Fruit fly (Drosophila melanogaster) whole organism, embryonic: ENCODE data around the gene nmdyn-D6.

Experiments
- Bdp1 ChIP-seq: fragments of 200-800 bp; sonication (Bioruptor generic); optimal IDR thresholded peaks from 3 replicates; lab custom pipeline; 2016; ENCODE audit warnings: missing biosample characterization, missing genetic modification characterization
- CG10147 ChIP-seq: fragments of 200-800 bp; sonication (Bioruptor generic); optimal IDR thresholded peaks from 2 replicates; lab custom pipeline; 2019; ENCODE audit warnings: missing biosample characterization, mild to moderate bottlenecking, missing genetic modification characterization, moderate library complexity
- CG10959 ChIP-seq: fragments of 200-800 bp; sonication (Bioruptor generic); IDR thresholded peaks from 2 replicates; pipeline ENCODE4 v1.3.6; 2022; ENCODE audit warnings: missing biosample characterization, missing genetic modification characterization
- CG11723 ChIP-seq: fragments of 200-800 bp; sonication (Bioruptor generic); optimal IDR thresholded peaks from 2 replicates; lab custom pipeline; 2017; ENCODE audit warnings: missing biosample characterization, mild to moderate bottlenecking, missing genetic modification characterization
- CG12104 ChIP-seq: fragments of 200-800 bp; sonication (Bioruptor generic); optimal IDR thresholded peaks from 3 replicates; lab custom pipeline; 2016; ENCODE audit warnings: missing biosample characterization, missing genetic modification characterization
- CG12299 ChIP-seq: fragments of 200-800 bp; sonication (Bioruptor generic); optimal IDR thresholded peaks from 2 replicates; lab custom pipeline; 2018; ENCODE audit warnings: missing biosample characterization, mild to moderate bottlenecking, missing genetic modification characterization
- CG13775 ChIP-seq: fragments of 200-800 bp; sonication (Bioruptor generic); optimal IDR thresholded peaks from 3 replicates; lab custom pipeline; 2017; ENCODE audit warnings: missing biosample characterization, mild to moderate bottlenecking, missing genetic modification characterization
- CG14860 ChIP-seq: fragments of 200-800 bp; sonication (Bioruptor generic); IDR thresholded peaks from 3 replicates; pipeline ENCODE4 v1.3.6; 2022; ENCODE audit warnings: missing biosample characterization, missing genetic modification characterization; ENCODE audit not compliant: partially characterized antibody
- CG15011 ChIP-seq: fragments of 200-800 bp; sonication (Bioruptor generic); optimal IDR thresholded peaks from 3 replicates; lab custom pipeline; 2018; ENCODE audit warnings: missing biosample characterization, mild to moderate bottlenecking, missing genetic modification characterization
- CG2678 ChIP-seq: fragments of 200-800 bp; sonication (Bioruptor generic); optimal IDR thresholded peaks from 3 replicates; lab custom pipeline; 2019; ENCODE audit warnings: missing biosample characterization, mild to moderate bottlenecking, missing genetic modification characterization, moderate library complexity
- CG30431 ChIP-seq: fragments of 200-800 bp; sonication (Bioruptor generic); optimal IDR thresholded peaks from 2 replicates; lab custom pipeline; 2017; ENCODE audit warnings: missing biosample characterization, missing genetic modification characterization
- CG3281 ChIP-seq: fragments of 200-800 bp; sonication (Bioruptor generic); optimal IDR thresholded peaks from 3 replicates; lab custom pipeline; 2017; ENCODE audit warnings: missing biosample characterization, mild to moderate bottlenecking, missing genetic modification characterization
- CG33213 ChIP-seq: fragments of 200-800 bp; sonication (Bioruptor generic); optimal IDR thresholded peaks from 3 replicates; lab custom pipeline; 2016; ENCODE audit warnings: missing biosample characterization, missing genetic modification characterization
- CG3838 ChIP-seq: fragments of 200-800 bp; sonication (Bioruptor generic); optimal IDR thresholded peaks from 3 replicates; lab custom pipeline; 2016; ENCODE audit warnings: missing biosample characterization, missing genetic modification characterization
- CG4360 ChIP-seq: fragments of 200-800 bp; sonication (Bioruptor generic); IDR thresholded peaks from 2 replicates; pipeline ENCODE4 v1.3.6; 2022; ENCODE audit warnings: missing biosample characterization, missing genetic modification characterization
- CG4617 ChIP-seq: fragments of 200-800 bp; sonication (Bioruptor generic); optimal IDR thresholded peaks from 3 replicates; lab custom pipeline; 2016; ENCODE audit warnings: missing biosample characterization, missing genetic modification characterization, borderline replicate concordance
- CG4820 ChIP-seq: fragments of 200-800 bp; sonication (Bioruptor generic); optimal IDR thresholded peaks from 3 replicates; lab custom pipeline; 2016; ENCODE audit warnings: missing biosample characterization, missing genetic modification characterization
- CG7987 ChIP-seq: fragments of 200-800 bp; sonication (Bioruptor generic); optimal IDR thresholded peaks from 2 replicates; lab custom pipeline; 2018; ENCODE audit warnings: missing biosample characterization, mild to moderate bottlenecking, missing genetic modification characterization, moderate library complexity
- CG8281 ChIP-seq: fragments of 200-800 bp; sonication (Bioruptor generic); optimal IDR thresholded peaks from 2 replicates; lab custom pipeline; 2018; ENCODE audit warnings: missing biosample characterization, mild to moderate bottlenecking, missing genetic modification characterization, moderate library complexity
- CG8765 ChIP-seq: fragments of 200-800 bp; sonication (Bioruptor generic); IDR thresholded peaks from 2 replicates; pipeline ENCODE4 v1.3.6; 2022; ENCODE audit warnings: missing biosample characterization, missing genetic modification characterization
- Dref ChIP-seq: fragments of 200-800 bp; sonication (Bioruptor generic); IDR thresholded peaks from 2 replicates; pipeline ENCODE4 v1.3.6; 2022; ENCODE audit warnings: missing biosample characterization, missing genetic modification characterization
- Fer1 ChIP-seq: fragments of 200-800 bp; sonication (Bioruptor generic); optimal IDR thresholded peaks from 2 replicates; lab custom pipeline; 2017; ENCODE audit warnings: missing biosample characterization, mild to moderate bottlenecking, missing genetic modification characterization
- Hr39 ChIP-seq: fragments of >200 bp; optimal IDR thresholded peaks from 2 replicates; lab custom pipeline; 2017
- Neu2 ChIP-seq: fragments of 200-800 bp; sonication (Bioruptor generic); optimal IDR thresholded peaks from 3 replicates; lab custom pipeline; 2016; ENCODE audit warnings: missing biosample characterization, missing genetic modification characterization, borderline replicate concordance
- Nf-YA ChIP-seq: fragments of 200-800 bp; sonication (Bioruptor generic); IDR thresholded peaks from 2 replicates; pipeline ENCODE4 v1.3.6; 2022; ENCODE audit warnings: missing biosample characterization, missing genetic modification characterization
- Nf-YB ChIP-seq: fragments of 200-800 bp; sonication (Bioruptor generic); optimal IDR thresholded peaks from 3 replicates; lab custom pipeline; 2019; ENCODE audit warnings: missing biosample characterization, mild to moderate bottlenecking, missing genetic modification characterization, moderate library complexity
- Opbp ChIP-seq: fragments of 200-800 bp; sonication (Bioruptor generic); IDR thresholded peaks from 3 replicates; pipeline ENCODE4 v1.3.6; 2022; ENCODE audit warnings: missing biosample characterization, missing genetic modification characterization; ENCODE audit not compliant: partially characterized antibody
- Xbp1 ChIP-seq: fragments of 200-800 bp; sonication (Bioruptor generic); optimal IDR thresholded peaks from 3 replicates; lab custom pipeline; 2016; ENCODE audit warnings: missing biosample characterization, mild to moderate bottlenecking, missing genetic modification characterization
- al ChIP-seq: fragments of 200-800 bp; sonication (Bioruptor generic); IDR thresholded peaks from 2 replicates; pipeline ENCODE4 v1.3.6; 2022; ENCODE audit warnings: missing biosample characterization, missing genetic modification characterization
- az2 ChIP-seq: fragments of 200-800 bp; sonication (Bioruptor generic); optimal IDR thresholded peaks from 3 replicates; lab custom pipeline; 2016; ENCODE audit warnings: missing biosample characterization, missing genetic modification characterization
- btn ChIP-seq: fragments of 200-800 bp; sonication (Bioruptor generic); optimal IDR thresholded peaks from 2 replicates; lab custom pipeline; 2016; ENCODE audit warnings: missing biosample characterization, missing genetic modification characterization
- cas ChIP-seq: fragments of 200-800 bp; sonication (Bioruptor generic); IDR thresholded peaks from 2 replicates; pipeline ENCODE4 v1.3.6; 2022; ENCODE audit warnings: missing biosample characterization, missing genetic modification characterization
- corto ChIP-seq: fragments of 200-800 bp; sonication (Bioruptor generic); optimal IDR thresholded peaks from 2 replicates; lab custom pipeline; 2016; ENCODE audit warnings: missing biosample characterization, mild to moderate bottlenecking, missing genetic modification characterization, moderate library complexity
- crc ChIP-seq: fragments of 200-800 bp; sonication (Bioruptor generic); optimal IDR thresholded peaks from 2 replicates; lab custom pipeline; 2016; ENCODE audit warnings: missing biosample characterization, missing genetic modification characterization
- crol ChIP-seq: fragments of 200-800 bp; sonication (Bioruptor generic); IDR thresholded peaks from 2 replicates; pipeline ENCODE4 v1.3.6; 2022; ENCODE audit warnings: missing biosample characterization, missing genetic modification characterization
- dati ChIP-seq: fragments of 200-800 bp; sonication (Bioruptor generic); IDR thresholded peaks from 2 replicates; pipeline ENCODE4 v1.3.6; 2022; ENCODE audit warnings: missing biosample characterization, missing genetic modification characterization
- dm ChIP-seq: fragments of 200-800 bp; sonication (Bioruptor generic); optimal IDR thresholded peaks from 3 replicates; lab custom pipeline; 2016; ENCODE audit warnings: missing biosample characterization, missing genetic modification characterization
- fd102C ChIP-seq: fragments of 200-800 bp; sonication (Bioruptor generic); optimal IDR thresholded peaks from 2 replicates; lab custom pipeline; 2018; ENCODE audit warnings: missing biosample characterization, mild to moderate bottlenecking, missing genetic modification characterization, moderate library complexity
- gce ChIP-seq: fragments of 200-800 bp; sonication (Bioruptor generic); IDR thresholded peaks from 3 replicates; pipeline ENCODE4 v1.3.6; 2022; ENCODE audit warnings: missing biosample characterization, missing genetic modification characterization
- hkb ChIP-seq, 2 experiments: fragments of 200-800 bp in 1 of 2; fragments of >200 bp in 1 of 2; sonication (Bioruptor generic) in 1 of 2; IDR thresholded peaks in 1 of 2; optimal IDR thresholded peaks in 1 of 2; 2 replicates each; pipeline versions ENCODE4 v1.3.6 to Lab custom; 2017 to 2022; ENCODE audit warnings: missing biosample characterization in 1 of 2, missing genetic modification characterization in 1 of 2
- lbe ChIP-seq: fragments of 200-800 bp; sonication (Bioruptor generic); optimal IDR thresholded peaks from 2 replicates; lab custom pipeline; 2016; ENCODE audit warnings: missing biosample characterization, mild to moderate bottlenecking, missing genetic modification characterization
- mld ChIP-seq: fragments of 200-800 bp; sonication (Bioruptor generic); IDR thresholded peaks from 3 replicates; pipeline ENCODE4 v1.3.6; 2022; ENCODE audit warnings: missing biosample characterization, missing genetic modification characterization; ENCODE audit not compliant: partially characterized antibody
- nom ChIP-seq: fragments of 200-800 bp; sonication (Bioruptor generic); optimal IDR thresholded peaks from 2 replicates; lab custom pipeline; 2017; ENCODE audit warnings: missing biosample characterization, missing genetic modification characterization, mild to moderate bottlenecking, moderate library complexity, missing genetic modification reagents
- peb ChIP-seq: fragments of 200-800 bp; sonication (Bioruptor generic); IDR thresholded peaks from 2 replicates; pipeline ENCODE4 v1.3.6; 2022; ENCODE audit warnings: missing biosample characterization, missing genetic modification characterization
- prd ChIP-seq, 3 experiments: fragments of >200 bp in 2 of 3; fragments of 200-800 bp in 1 of 3; sonication (Bioruptor generic) in 1 of 3; optimal IDR thresholded peaks in 2 of 3; IDR thresholded peaks in 1 of 3; 2 replicates in 2 of 3; 3 replicates in 1 of 3; pipeline versions ENCODE4 v1.3.6 to Lab custom; 2017 to 2022; ENCODE audit warnings: missing biosample characterization in 1 of 3, missing genetic modification characterization in 1 of 3
- pzg ChIP-seq: fragments of 200-800 bp; sonication (Bioruptor generic); optimal IDR thresholded peaks from 3 replicates; lab custom pipeline; 2018; ENCODE audit warnings: missing biosample characterization, mild to moderate bottlenecking, missing genetic modification characterization, moderate library complexity
- so ChIP-seq: fragments of 200-800 bp; sonication (Bioruptor generic); IDR thresholded peaks from 3 replicates; pipeline ENCODE4 v1.3.6; 2022; ENCODE audit warnings: missing biosample characterization, missing genetic modification characterization
- tio ChIP-seq: fragments of 200-800 bp; sonication (Bioruptor generic); optimal IDR thresholded peaks from 2 replicates; lab custom pipeline; 2017; ENCODE audit warnings: missing biosample characterization, missing genetic modification characterization, inconsistent platforms
- unpg ChIP-seq: fragments of 200-800 bp; sonication (Bioruptor generic); optimal IDR thresholded peaks from 3 replicates; lab custom pipeline; 2018; ENCODE audit warnings: missing biosample characterization, mild to moderate bottlenecking, missing genetic modification characterization, moderate library complexity
- vfl ChIP-seq: fragments of 200-800 bp; sonication (Bioruptor generic); optimal IDR thresholded peaks from 2 replicates; lab custom pipeline; 2016; ENCODE audit warnings: missing biosample characterization, missing genetic modification characterization
- zfh1 ChIP-seq: fragments of 200-800 bp; sonication (Bioruptor generic); IDR thresholded peaks from 3 replicates; pipeline ENCODE4 v1.3.6; 2022; ENCODE audit warnings: missing biosample characterization, missing genetic modification characterization

The nmdyn-D6 gene

DNA sequence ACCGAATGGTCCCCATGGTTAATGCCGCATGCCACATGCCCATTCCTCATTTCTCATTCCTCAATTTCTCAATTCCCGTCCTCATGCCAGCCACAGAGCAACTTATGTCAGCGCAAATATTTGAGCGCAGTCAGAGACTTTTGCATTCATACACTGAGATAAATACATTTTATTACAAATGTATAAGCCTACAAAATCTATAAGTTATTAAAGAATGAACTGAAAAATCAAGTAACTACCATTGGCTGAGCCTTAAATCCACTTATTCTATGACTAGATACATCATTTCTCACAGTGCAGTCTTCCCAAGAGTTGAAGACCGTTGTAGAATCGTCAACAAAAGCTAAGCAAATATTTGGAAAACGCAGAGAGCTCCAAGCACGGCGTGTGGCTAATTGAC lies 38.7 kb downstream of the nmdyn-D6 start (continued):
- TF ChIP-seq CG4820 (peak; percentile 35), CG11723 (GFP tag; lab: Kevin White, UChicago) (no peak), hkb (optimal IDR thresholded peaks at IDR 0.05; lab: Kevin White, UChicago) (no peak), hkb (GFP tag; IDR thresholded peaks at IDR 0.05; lab: Robert Waterston, UW) (peak; percentile 43; the same call in 1 of the 2 replicates), crol (no peak), dati (GFP tag; lab: Robert Waterston, UW) (no peak), Hr39 (no peak), fd102C (no peak), CG10959 (GFP tag; lab: Robert Waterston, UW) (no peak), CG4360 (GFP tag; lab: Robert Waterston, UW) (no peak), CG14860 (no peak), cas (GFP tag; lab: Robert Waterston, UW) (no peak), gce (GFP tag; lab: Robert Waterston, UW) (no peak), CG15011 (GFP tag; lab: Kevin White, UChicago) (no peak), pzg (GFP tag; lab: Kevin White, UChicago) (no peak), tio (GFP tag; lab: Kevin White, UChicago) (peak; percentile 11), mld (no peak), CG2678 (tag; lab: Kevin White, UChicago) (peak; percentile 26), al (GFP tag; lab: Robert Waterston, UW) (no peak), CG12299 (no peak), CG7987 (GFP tag; lab: Kevin White, UChicago) (no peak), corto (GFP tag; lab: Kevin White, UChicago) (no peak), CG8765 (GFP tag; lab: Robert Waterston, UW) (no peak), Fer1 (GFP tag; lab: Kevin White, UChicago) (no peak), crc (no peak), prd (optimal IDR thresholded peaks at IDR 0.05; lab: Kevin White, UChicago) (no peak), prd (GFP tag; IDR thresholded peaks at IDR 0.05; lab: Robert Waterston, UW) (0 out of 3 replicates have a peak, but pooled peaks have one; percentile 51), Xbp1 (GFP tag; lab: Kevin White, UChicago) (peak; percentile 20), CG8281 (tag; lab: Kevin White, UChicago) (no peak), Dref (GFP tag; lab: Robert Waterston, UW) (no peak), CG4617 (no peak), btn (GFP tag; lab: Kevin White, UChicago) (no peak), lbe (GFP tag; lab: Kevin White, UChicago) (no peak), CG13775 (GFP tag; lab: Kevin White, UChicago) (no peak), CG33213 (GFP tag; lab: Kevin White, UChicago) (no peak), Nf-YB (no peak), CG3281 (GFP tag; lab: Kevin White, UChicago) (no peak), CG3838 (GFP tag; lab: Kevin White, UChicago) (no peak), CG30431 (peak; percentile 7), dm (GFP tag; lab: Kevin White, UChicago) (no peak)

DNA sequence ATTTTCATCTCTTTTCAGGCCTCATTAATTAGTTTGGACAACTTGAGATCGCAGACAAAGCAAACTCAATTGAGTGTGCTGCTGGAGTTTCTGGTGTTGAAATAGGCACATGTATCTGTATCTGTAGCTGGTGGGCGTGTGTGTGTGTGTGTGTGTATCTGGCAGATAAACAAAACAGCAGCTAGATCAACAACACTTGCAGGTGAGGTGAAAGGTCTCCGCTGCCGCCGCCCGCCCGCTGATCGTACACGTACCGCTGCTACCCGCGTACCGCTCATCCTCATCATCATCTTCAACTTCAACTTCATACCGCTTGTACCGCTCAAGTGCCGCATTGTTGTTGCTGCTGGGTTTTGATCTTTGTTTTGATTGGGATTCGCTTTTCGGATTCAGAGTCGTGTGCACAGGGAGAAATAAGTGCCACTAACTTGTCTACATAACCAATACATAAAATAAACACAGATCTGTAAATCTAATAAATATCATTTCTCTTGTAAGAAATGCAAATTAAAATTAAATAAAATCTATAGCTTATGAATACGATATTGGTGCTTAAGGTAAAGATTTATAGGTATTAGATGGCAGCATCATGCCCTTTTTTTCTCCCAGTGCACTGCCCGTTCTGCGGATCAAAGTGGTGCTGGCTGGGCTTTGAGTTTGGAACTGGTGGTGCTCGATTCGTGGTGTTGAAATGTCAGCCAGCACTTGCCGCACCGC lies 43.8 kb downstream of the nmdyn-D6 start:
- TF ChIP-seq Nf-YA (GFP tag; lab: Robert Waterston, UW) = no peak; the same call in 1 of the 2 replicates
- peak; percentile 29 for TF ChIP-seq Neu2 (GFP tag; lab: Kevin White, UChicago)
- TF ChIP-seq peb (GFP tag; lab: Robert Waterston, UW) = peak; percentile 59
- peak; percentile 52 for TF ChIP-seq CG12104 (GFP tag; lab: Kevin White, UChicago)
- peak; percentile 15 for TF ChIP-seq vfl
- TF ChIP-seq nom (GFP tag; lab: Kevin White, UChicago) = no peak
- TF ChIP-seq CG10147 = peak; percentile 34
- TF ChIP-seq so (GFP tag; lab: Robert Waterston, UW) = peak; percentile 78; the same call in 1 of the 3 replicates
- peak; percentile 84 for TF ChIP-seq zfh1 (GFP tag; lab: Robert Waterston, UW)
- peak; percentile 90 for TF ChIP-seq unpg
- no peak for TF ChIP-seq Opbp
- TF ChIP-seq az2 (GFP tag; lab: Kevin White, UChicago) = peak; percentile 83
- TF ChIP-seq Bdp1 (GFP tag; lab: Kevin White, UChicago) = peak; percentile 54
